Worm (Caenorhabditis elegans): ENCODE data around the gene ddx-23.

ddx-23 gene

DNA sequence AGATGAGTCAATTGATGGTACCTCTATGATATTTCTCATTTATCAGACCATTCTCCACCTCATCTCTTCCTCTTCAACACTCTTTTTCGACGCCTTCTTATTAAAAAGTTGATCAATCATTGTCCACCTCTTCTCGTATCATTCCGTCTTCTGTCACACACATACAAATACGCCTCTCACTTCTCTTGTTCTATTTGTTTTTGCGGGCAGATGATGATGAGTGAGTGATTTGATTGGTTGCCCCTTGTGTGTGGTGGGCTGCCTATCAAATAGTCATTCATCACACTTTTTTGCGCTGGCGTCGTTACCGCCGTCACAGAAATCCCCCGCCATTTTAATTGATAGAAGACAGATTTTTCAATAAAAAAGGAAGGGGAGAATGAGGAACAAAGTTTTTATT, 40.4 kb downstream of the ddx-23 start:
- TF ChIP-seq W03F9.2 (tag; optimal IDR thresholded peaks at IDR 0.05), result no peak
- no peak for TF ChIP-seq dao-5 (tag; optimal IDR thresholded peaks at IDR 0.05)
- TF ChIP-seq him-1 (tag; optimal IDR thresholded peaks at IDR 0.05), result no peak

DNA sequence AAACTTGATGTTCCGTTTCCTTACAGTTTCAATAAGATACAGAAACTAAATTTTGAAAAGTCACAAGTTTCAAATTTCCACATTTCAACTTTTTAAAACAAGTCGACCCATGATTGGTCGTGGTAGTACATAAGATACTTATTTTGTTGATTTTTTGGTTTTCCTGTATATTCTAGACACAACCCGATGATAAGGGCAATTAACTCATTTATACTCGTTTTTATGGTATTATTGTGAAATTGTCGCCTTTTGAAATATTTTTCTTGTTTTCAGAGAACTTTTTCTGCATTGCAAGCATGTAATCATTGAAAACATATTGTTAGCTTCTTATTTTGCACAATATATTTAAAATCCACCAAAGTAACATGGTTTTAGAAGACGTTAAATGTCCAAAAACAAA, 41.1 kb downstream of the ddx-23 start:
- TF ChIP-seq him-1 (tag; optimal IDR thresholded peaks at IDR 0.05), result no peak
- no peak for TF ChIP-seq dao-5 (tag; optimal IDR thresholded peaks at IDR 0.05)
- TF ChIP-seq W03F9.2 (tag; optimal IDR thresholded peaks at IDR 0.05), result no peak

DNA sequence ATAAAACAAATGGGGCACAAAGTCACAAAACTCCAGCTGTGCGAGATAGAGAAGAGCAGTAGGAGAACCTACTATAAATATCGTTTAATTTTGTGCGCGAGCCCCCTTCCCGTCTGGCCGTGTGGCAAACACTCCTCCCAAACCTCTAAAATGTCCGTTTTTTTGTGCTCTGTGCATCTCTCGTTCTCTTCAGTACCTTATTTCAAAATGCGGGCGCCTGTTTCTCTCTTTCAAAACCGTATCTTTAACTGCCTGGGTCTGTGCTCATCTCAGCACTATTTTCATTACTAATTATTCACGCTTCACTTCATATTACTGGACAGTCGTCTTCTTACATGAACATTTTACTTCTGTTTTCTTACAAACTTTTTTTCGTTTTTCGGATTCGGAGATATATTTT, 43.1 kb downstream of the ddx-23 start:
- TF ChIP-seq W03F9.2 (tag; optimal IDR thresholded peaks at IDR 0.05) (no peak), dao-5 (tag; optimal IDR thresholded peaks at IDR 0.05) (no peak)

DNA sequence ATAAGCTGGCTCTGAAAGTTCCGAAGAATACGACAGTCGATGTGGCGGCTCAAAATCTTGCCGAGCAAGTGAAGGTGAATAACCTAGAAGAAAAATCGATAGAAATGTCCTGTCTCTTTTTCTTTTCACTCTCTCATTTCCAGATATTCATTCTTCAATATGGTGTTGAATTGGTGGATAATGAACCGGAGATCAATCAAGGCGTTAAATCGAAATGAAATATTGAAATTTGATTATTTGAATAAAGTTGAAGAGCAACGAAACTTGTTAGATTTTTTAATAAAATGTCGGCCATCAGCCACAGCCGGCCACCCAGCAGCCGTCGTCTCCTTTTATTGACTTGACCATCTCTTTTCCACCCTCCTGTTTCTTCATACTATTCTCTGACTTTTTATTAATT, 46.3 kb downstream of the ddx-23 start, which contains the start of gene R12B2.2:
TSS of gene R12B2.2 (plus strand) at position 301 of the 400 bp plus-strand sequence.
- TF ChIP-seq dao-5 (tag; optimal IDR thresholded peaks at IDR 0.05) (no peak), him-1 (tag; optimal IDR thresholded peaks at IDR 0.05) (no peak), W03F9.2 (tag; optimal IDR thresholded peaks at IDR 0.05) (no peak)

DNA sequence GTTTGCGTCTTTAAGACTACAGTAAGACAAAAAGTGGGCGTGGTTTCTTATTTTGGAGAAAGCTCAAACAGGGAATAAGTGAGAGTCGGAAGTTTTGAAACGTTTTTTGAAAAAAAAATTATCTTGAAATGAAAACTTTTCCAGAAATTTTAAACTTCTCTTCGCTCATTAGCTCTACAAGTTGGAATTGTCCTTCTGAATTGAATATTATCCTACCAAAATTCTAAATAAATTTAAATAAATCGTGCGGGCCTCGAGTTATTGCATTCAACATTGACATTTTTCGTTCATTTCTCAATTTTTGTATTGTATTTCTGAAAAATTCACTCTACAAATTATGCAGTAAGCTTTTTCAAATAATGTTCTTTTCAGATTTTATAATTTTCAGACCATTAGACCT, 47.8 kb downstream of the ddx-23 start, which contains the start of gene R12B2.3:
TSS of gene R12B2.3 (plus strand) at position 301 of the 400 bp plus-strand sequence.
- TF ChIP-seq W03F9.2 (tag; optimal IDR thresholded peaks at IDR 0.05), result no peak
- no peak for TF ChIP-seq dao-5 (tag; optimal IDR thresholded peaks at IDR 0.05)
- TF ChIP-seq him-1 (tag; optimal IDR thresholded peaks at IDR 0.05), result no peak

DNA sequence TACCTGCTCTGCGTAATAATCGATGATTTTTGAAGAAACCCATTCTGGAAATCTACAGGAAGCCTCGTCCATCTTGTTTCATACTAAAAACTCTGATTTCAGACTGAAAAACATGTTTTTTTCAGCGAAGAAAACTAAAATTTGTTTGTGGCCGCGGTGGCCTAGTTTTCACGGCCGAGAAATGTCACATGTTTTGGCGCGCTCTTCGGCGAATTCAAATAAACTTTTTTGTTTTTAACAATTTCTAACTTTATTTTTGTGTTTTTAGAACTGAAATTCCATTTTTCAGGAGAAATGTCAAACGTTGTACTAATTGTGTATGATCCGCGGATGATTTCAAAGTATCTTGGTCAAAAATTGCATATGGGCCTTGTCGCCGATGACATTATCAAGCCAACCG, 50.1 kb downstream of the ddx-23 start, which contains the start of the genes polq-1 and him-10:
TSS of gene polq-1 (minus strand) at position 190 of the 400 bp plus-strand sequence.
TSS of gene him-10 (plus strand) at position 290 of the 400 bp plus-strand sequence.
- TF ChIP-seq dao-5 (tag; optimal IDR thresholded peaks at IDR 0.05) (no peak), W03F9.2 (tag; optimal IDR thresholded peaks at IDR 0.05) (peak; percentile 42)
